ENCODE assay signal across 3 fruit fly cellular contexts in genomic region chr2L:7294964-7295363, dm6.
TF ChIP-seq lines count a peak whose summit lies in the region.

No protein-coding gene starts in this region.

- TF ChIP-seq CTCF in whole organism, embryonic (GFP tag; optimal IDR thresholded peaks at IDR 0.05; lab: Kevin White, UChicago) = no peak

TF ChIP-seq in whole organism, embryonic, 481 proteins besides CTCF, POLR2A, EP300 and RAD21 (continues in another document):
- no peak for TF ChIP-seq CG2116 (GFP tag; optimal IDR thresholded peaks at IDR 0.05; lab: Kevin White, UChicago)
- peak in 1 of 3 experiments; percentile 75 for TF ChIP-seq lola (GFP tag; optimal IDR thresholded peaks at IDR 0.05; lab: Kevin White, UChicago)
- TF ChIP-seq Meics (GFP tag; optimal IDR thresholded peaks at IDR 0.05; lab: Kevin White, UChicago) = no peak
- TF ChIP-seq CG30431 (GFP tag; optimal IDR thresholded peaks at IDR 0.05; lab: Kevin White, UChicago) = no peak
- no peak for TF ChIP-seq CG4730 (GFP tag; IDR thresholded peaks at IDR 0.05; lab: Robert Waterston, UW)
- no peak for TF ChIP-seq Camta (GFP tag; optimal IDR thresholded peaks at IDR 0.05; lab: Kevin White, UChicago)
- TF ChIP-seq br (optimal IDR thresholded peaks at IDR 0.05; lab: Kevin White, UChicago) = no peak
- TF ChIP-seq nerfin-2 (GFP tag; IDR thresholded peaks at IDR 0.05; lab: Robert Waterston, UW; ENCODE audit: partially characterized antibody) = no peak
- TF ChIP-seq Doc2 (GFP tag; IDR thresholded peaks at IDR 0.05; lab: Robert Waterston, UW) = no peak
- TF ChIP-seq BEAF-32 (GFP tag; optimal IDR thresholded peaks at IDR 0.05; lab: Kevin White, UChicago) = no peak
- peak; percentile 50 for TF ChIP-seq chn (GFP tag; optimal IDR thresholded peaks at IDR 0.05; lab: Kevin White, UChicago)
- no peak for TF ChIP-seq CG3847 (GFP tag; IDR thresholded peaks at IDR 0.05; lab: Robert Waterston, UW)
- TF ChIP-seq H15 (GFP tag; IDR thresholded peaks at IDR 0.05; lab: Robert Waterston, UW) = no peak
- TF ChIP-seq eve (GFP tag; optimal IDR thresholded peaks at IDR 0.05; lab: Kevin White, UChicago) = no peak
- no peak for TF ChIP-seq her (GFP tag; optimal IDR thresholded peaks at IDR 0.05; lab: Kevin White, UChicago)
- no peak for TF ChIP-seq vfl (GFP tag; optimal IDR thresholded peaks at IDR 0.05; lab: Kevin White, UChicago)
- TF ChIP-seq jumu (GFP tag; optimal IDR thresholded peaks at IDR 0.05; lab: Kevin White, UChicago) = no peak
- no peak for TF ChIP-seq fd64A (GFP tag; optimal IDR thresholded peaks at IDR 0.05; lab: Kevin White, UChicago)
- peak; percentile 55 for TF ChIP-seq fd96Cb (tag; optimal IDR thresholded peaks at IDR 0.05; lab: Kevin White, UChicago)
- no peak for TF ChIP-seq CG9609 (GFP tag; optimal IDR thresholded peaks at IDR 0.05; lab: Kevin White, UChicago)
- no peak for TF ChIP-seq Nf-YA (GFP tag; IDR thresholded peaks at IDR 0.05; lab: Robert Waterston, UW)
- TF ChIP-seq CG4820 (GFP tag; optimal IDR thresholded peaks at IDR 0.05; lab: Kevin White, UChicago) = no peak
- no peak for TF ChIP-seq al (GFP tag; IDR thresholded peaks at IDR 0.05; lab: Robert Waterston, UW)
- TF ChIP-seq Dbx (GFP tag; IDR thresholded peaks at IDR 0.05; lab: Robert Waterston, UW) = no peak
- TF ChIP-seq slbo (GFP tag; IDR thresholded peaks at IDR 0.05; lab: Robert Waterston, UW) = no peak
- TF ChIP-seq Opbp (GFP tag; IDR thresholded peaks at IDR 0.05; lab: Robert Waterston, UW; ENCODE audit: partially characterized antibody) = no peak
- no peak for TF ChIP-seq salm (tag; optimal IDR thresholded peaks at IDR 0.05; lab: Kevin White, UChicago)
- no peak for TF ChIP-seq shn (GFP tag; optimal IDR thresholded peaks at IDR 0.05; lab: Kevin White, UChicago)
- no peak for TF ChIP-seq lbe (GFP tag; optimal IDR thresholded peaks at IDR 0.05; lab: Kevin White, UChicago)
- peak; percentile 27 for TF ChIP-seq Oli (tag; optimal IDR thresholded peaks at IDR 0.05; lab: Kevin White, UChicago)
- TF ChIP-seq hkb (optimal IDR thresholded peaks at IDR 0.05; lab: Kevin White, UChicago) = no peak
- TF ChIP-seq hkb (GFP tag; IDR thresholded peaks at IDR 0.05; lab: Robert Waterston, UW) = no peak

TF ChIP-seq in whole organism, prepupa, 60 proteins besides CTCF, POLR2A, EP300 and RAD21:
- TF ChIP-seq vri (GFP tag; optimal IDR thresholded peaks at IDR 0.05; lab: Kevin White, UChicago) (no peak), spab (GFP tag; optimal IDR thresholded peaks at IDR 0.05; lab: Kevin White, UChicago) (peak; percentile 13), CG31627 (GFP tag; optimal IDR thresholded peaks at IDR 0.05; lab: Kevin White, UChicago) (no peak), CG6808 (GFP tag; optimal IDR thresholded peaks at IDR 0.05; lab: Kevin White, UChicago) (peak; percentile 32), CG6792 (GFP tag; optimal IDR thresholded peaks at IDR 0.05; lab: Kevin White, UChicago) (no peak), CG7368 (GFP tag; optimal IDR thresholded peaks at IDR 0.05; lab: Kevin White, UChicago) (no peak), CG1621 (tag; optimal IDR thresholded peaks at IDR 0.05; lab: Kevin White, UChicago) (peak; percentile 9), CG10631 (GFP tag; optimal IDR thresholded peaks at IDR 0.05; lab: Kevin White, UChicago) (peak; percentile 4), CG4318 (GFP tag; optimal IDR thresholded peaks at IDR 0.05; lab: Kevin White, UChicago) (no peak), Ets96B (tag; optimal IDR thresholded peaks at IDR 0.05; lab: Kevin White, UChicago) (peak; percentile 45), net (GFP tag; optimal IDR thresholded peaks at IDR 0.05; lab: Kevin White, UChicago) (no peak), CG6854 (GFP tag; optimal IDR thresholded peaks at IDR 0.05; lab: Kevin White, UChicago) (no peak), pdm3 (GFP tag; optimal IDR thresholded peaks at IDR 0.05; lab: Kevin White, UChicago) (peak; percentile 2), CG6163 (GFP tag; IDR thresholded peaks at IDR 0.05; lab: Robert Waterston, UW) (0 out of 3 replicates have a peak, but pooled peaks have one; percentile 19), svp (GFP tag; lab: Kevin White, UChicago) (peak; percentile 58), Eip78C (GFP tag; lab: Kevin White, UChicago) (peak; percentile 19), CG8632 (GFP tag; optimal IDR thresholded peaks at IDR 0.05; lab: Kevin White, UChicago) (no peak), Smox (GFP tag; optimal IDR thresholded peaks at IDR 0.05; lab: Kevin White, UChicago) (no peak), Hr38 (GFP tag; optimal IDR thresholded peaks at IDR 0.05; lab: Kevin White, UChicago) (no peak), Sox102F (GFP tag; optimal IDR thresholded peaks at IDR 0.05; lab: Kevin White, UChicago) (peak; percentile 2), Hr4 (GFP tag; optimal IDR thresholded peaks at IDR 0.05; lab: Kevin White, UChicago) (no peak), CG10669 (GFP tag; optimal IDR thresholded peaks at IDR 0.05; lab: Kevin White, UChicago) (peak; percentile 35), Eip93F (GFP tag; optimal IDR thresholded peaks at IDR 0.05; lab: Kevin White, UChicago) (no peak), CG11294 (GFP tag; IDR thresholded peaks at IDR 0.05; lab: Robert Waterston, UW) (no peak), CG3032 (tag; optimal IDR thresholded peaks at IDR 0.05; lab: Kevin White, UChicago) (peak; percentile 20), Sox14 (GFP tag; optimal IDR thresholded peaks at IDR 0.05; lab: Kevin White, UChicago) (peak; percentile 20), topi (GFP tag; optimal IDR thresholded peaks at IDR 0.05; lab: Kevin White, UChicago) (no peak), achi (GFP tag; optimal IDR thresholded peaks at IDR 0.05; lab: Kevin White, UChicago) (peak; percentile 1)

TF ChIP-seq in whole organism, pupa, 21 proteins besides CTCF, POLR2A, EP300 and RAD21:
- TF ChIP-seq CG34367 (tag; optimal IDR thresholded peaks at IDR 0.05; lab: Kevin White, UChicago) = peak; percentile 53
- no peak for TF ChIP-seq D1 (tag; optimal IDR thresholded peaks at IDR 0.05; lab: Kevin White, UChicago)
- no peak for TF ChIP-seq EcR (GFP tag; optimal IDR thresholded peaks at IDR 0.05; lab: Kevin White, UChicago)
- TF ChIP-seq CG8159 (tag; optimal IDR thresholded peaks at IDR 0.05; lab: Kevin White, UChicago) = peak; percentile 54
- no peak for TF ChIP-seq CG32121 (GFP tag; IDR thresholded peaks at IDR 0.05; lab: Robert Waterston, UW)
- peak; percentile 14 for TF ChIP-seq CG9948 (tag; optimal IDR thresholded peaks at IDR 0.05; lab: Kevin White, UChicago)
- TF ChIP-seq CG14655 (GFP tag; optimal IDR thresholded peaks at IDR 0.05; lab: Kevin White, UChicago) = peak; percentile 38
- no peak for TF ChIP-seq CG13204 (GFP tag; optimal IDR thresholded peaks at IDR 0.05; lab: Kevin White, UChicago)
- TF ChIP-seq CG17806 (tag; optimal IDR thresholded peaks at IDR 0.05; lab: Kevin White, UChicago) = peak; percentile 49
- peak; percentile 37 for TF ChIP-seq CG15710 (tag; optimal IDR thresholded peaks at IDR 0.05; lab: Kevin White, UChicago)
- TF ChIP-seq Ets98B (GFP tag; IDR thresholded peaks at IDR 0.05; lab: Robert Waterston, UW) = no peak; the same call in 1 of the 2 replicates
- 0 out of 2 replicates have a peak, but pooled peaks have one; percentile 6 for TF ChIP-seq rn (GFP tag; IDR thresholded peaks at IDR 0.05; lab: Robert Waterston, UW)

Comparison
In these comparisons a context has a peak if more than half of its experiments do, and no peak if none do; other contexts are left out.
1. Of the 7 proteins assayed by ChIP-seq in both whole organism, embryonic and whole organism, prepupa: peak only in whole organism, embryonic: Blimp-1; only in whole organism, prepupa: Sox102F; in both: none; in neither: 5.